Fruit fly (Drosophila melanogaster): Measurements from ENCODE around the gene sloth2.

The sloth2 gene

DNA sequence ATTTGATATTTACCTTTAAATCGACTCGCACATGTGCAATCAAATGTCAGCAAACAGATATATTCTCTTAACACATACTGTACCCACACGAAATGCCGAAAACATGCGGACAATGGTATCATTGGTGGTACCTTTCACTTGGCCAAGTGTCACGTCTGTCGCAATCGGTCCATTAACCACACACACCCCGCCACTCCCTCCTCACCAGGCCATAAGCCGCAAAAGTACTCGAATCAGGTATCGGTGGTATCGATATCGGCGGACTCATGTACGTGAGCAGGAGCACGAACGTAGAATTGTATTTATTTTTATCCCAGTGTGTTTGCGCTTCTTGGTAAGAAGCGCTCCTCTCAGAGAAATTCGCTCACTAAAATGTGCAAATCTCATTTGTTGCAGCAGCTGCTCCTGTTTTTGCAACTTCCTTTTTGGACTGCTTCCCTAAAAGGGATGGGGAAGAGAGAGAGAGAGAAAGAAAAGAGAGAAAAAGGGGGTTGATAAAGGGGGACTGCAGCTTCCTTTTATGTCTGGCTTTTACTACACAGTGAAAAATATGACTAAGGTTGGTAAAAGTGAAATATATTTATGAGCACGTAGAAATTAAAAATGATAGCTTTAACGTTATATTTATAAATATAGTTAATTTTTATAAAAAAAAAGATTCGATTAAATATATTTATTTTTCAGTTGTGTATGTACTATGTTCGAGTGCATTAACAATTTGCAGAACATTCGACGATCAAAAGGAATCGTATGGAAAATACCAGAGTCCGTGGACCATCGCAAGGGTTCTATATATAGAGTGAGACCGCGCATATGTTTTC, 27.4 kb upstream of the sloth2 start (continued):
- TF ChIP-seq maf-S (GFP tag; optimal IDR thresholded peaks at IDR 0.05) (no peak), CG4360 (GFP tag; IDR thresholded peaks at IDR 0.05) (no peak), D19A (tag; optimal IDR thresholded peaks at IDR 0.05) (peak; percentile 10), sens (GFP tag) (peak; percentile 13), CG8924 (tag; optimal IDR thresholded peaks at IDR 0.05) (peak; percentile 8), fu2 (GFP tag; optimal IDR thresholded peaks at IDR 0.05) (no peak), crol (GFP tag; IDR thresholded peaks at IDR 0.05) (peak; percentile 55; the same call in 1 of the 2 replicates), CG2712 (tag; optimal IDR thresholded peaks at IDR 0.05) (peak; percentile 56), HLH3B (GFP tag; IDR thresholded peaks at IDR 0.05) (peak; percentile 28; the same call in 1 of the 2 replicates), CG11723 (GFP tag; optimal IDR thresholded peaks at IDR 0.05) (no peak), sd (tag; optimal IDR thresholded peaks at IDR 0.05) (no peak), HmgD (GFP tag; optimal IDR thresholded peaks at IDR 0.05) (no peak), unpg (GFP tag; optimal IDR thresholded peaks at IDR 0.05) (peak; percentile 25), ken (GFP tag; IDR thresholded peaks at IDR 0.05) (no peak), chm (GFP tag; IDR thresholded peaks at IDR 0.05) (no peak), danr (GFP tag; IDR thresholded peaks at IDR 0.05) (no peak), br (optimal IDR thresholded peaks at IDR 0.05) (no peak), cato (GFP tag; optimal IDR thresholded peaks at IDR 0.05; ENCODE audit: borderline replicate concordance) (no peak), CG18599 (GFP tag; optimal IDR thresholded peaks at IDR 0.05) (no peak), Dbx (GFP tag; IDR thresholded peaks at IDR 0.05) (no peak), CG11695 (GFP tag; IDR thresholded peaks at IDR 0.05) (no peak), ssp (GFP tag; IDR thresholded peaks at IDR 0.05) (no peak), abd-A (tag; optimal IDR thresholded peaks at IDR 0.05) (no peak), usp (GFP tag; optimal IDR thresholded peaks at IDR 0.05) (no peak), CG2678 (tag; optimal IDR thresholded peaks at IDR 0.05) (peak; percentile 36), E2f2 (GFP tag; IDR thresholded peaks at IDR 0.05) (no peak), ewg (GFP tag; optimal IDR thresholded peaks at IDR 0.05) (no peak), ase (GFP tag; IDR thresholded peaks at IDR 0.05) (no peak), so (GFP tag; IDR thresholded peaks at IDR 0.05) (no peak), sna (GFP tag; IDR thresholded peaks at IDR 0.05; ENCODE audit: partially characterized antibody) (no peak), kni (GFP tag; optimal IDR thresholded peaks at IDR 0.05) (peak; percentile 49), CG7963 (GFP tag; IDR thresholded peaks at IDR 0.05; ENCODE audit: partially characterized antibody) (no peak), sim (GFP tag; IDR thresholded peaks at IDR 0.05) (no peak), CG34376 (GFP tag; optimal IDR thresholded peaks at IDR 0.05) (no peak), CG9727 (GFP tag; optimal IDR thresholded peaks at IDR 0.05) (peak; percentile 50), phol (tag; optimal IDR thresholded peaks at IDR 0.05) (peak; percentile 29), Asciz (GFP tag; optimal IDR thresholded peaks at IDR 0.05) (no peak), gcm (GFP tag; optimal IDR thresholded peaks at IDR 0.05) (no peak), gem (tag; optimal IDR thresholded peaks at IDR 0.05) (peak; percentile 39), CG11456 (GFP tag; IDR thresholded peaks at IDR 0.05) (no peak), tna (GFP tag; IDR thresholded peaks at IDR 0.05; ENCODE audit: partially characterized antibody) (no peak), CG17829 (tag; optimal IDR thresholded peaks at IDR 0.05) (peak; percentile 38), lilli (GFP tag; optimal IDR thresholded peaks at IDR 0.05) (no peak), en (GFP tag; optimal IDR thresholded peaks at IDR 0.05) (no peak), fru (optimal IDR thresholded peaks at IDR 0.05) (no peak), CG14710 (tag; optimal IDR thresholded peaks at IDR 0.05) (peak; percentile 46), Atf-2 (GFP tag; optimal IDR thresholded peaks at IDR 0.05) (no peak), CG8388 (GFP tag; optimal IDR thresholded peaks at IDR 0.05) (peak; percentile 1), CG10979 (tag; optimal IDR thresholded peaks at IDR 0.05) (peak; percentile 56), prd (optimal IDR thresholded peaks at IDR 0.05) (no peak), prd (GFP tag; IDR thresholded peaks at IDR 0.05) (peak; percentile 36; the same call in 2 of the 3 replicates)
